Fruit fly (Drosophila melanogaster): ENCODE measurements around the gene ND-ASHI.

The ND-ASHI gene

DNA sequence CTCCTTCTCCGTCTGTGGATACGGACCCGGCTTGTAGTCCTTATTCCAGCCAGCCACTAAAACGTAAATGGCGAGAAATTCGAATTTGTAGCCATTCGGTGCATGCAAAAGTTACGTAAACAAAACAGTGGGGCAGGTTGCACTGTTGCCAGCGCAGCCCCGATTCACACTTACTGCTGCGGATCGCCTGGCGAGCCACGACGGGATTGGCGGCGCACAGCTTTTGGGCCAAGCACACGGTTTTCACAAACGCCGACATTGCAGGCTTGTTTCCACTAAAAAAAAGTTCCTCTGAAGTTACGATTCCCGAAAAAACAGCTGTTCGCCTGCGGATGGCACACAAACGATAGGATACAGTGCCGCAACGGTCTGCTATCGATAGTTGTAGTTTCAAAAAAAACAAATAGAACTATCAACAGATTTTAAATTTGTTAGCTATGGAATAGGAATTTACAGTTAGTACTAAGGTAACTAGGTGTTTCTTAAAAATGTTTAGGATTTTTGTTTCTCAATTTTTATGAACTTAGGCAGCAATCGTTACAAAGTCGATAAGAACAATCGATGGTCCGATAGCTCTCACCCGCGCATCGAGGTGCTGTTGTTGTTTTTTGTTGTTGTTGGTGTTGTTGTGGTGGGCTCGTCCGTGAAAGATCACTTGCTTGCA is 960 bp downstream of the ND-ASHI start, which contains the start of gene Fum1 (continued):
- TF ChIP-seq CG16813 (GFP tag; IDR thresholded peaks at IDR 0.05; ENCODE audit: partially characterized antibody) (peak; percentile 94), CG8944 (GFP tag; optimal IDR thresholded peaks at IDR 0.05) (no peak), tll (GFP tag; optimal IDR thresholded peaks at IDR 0.05) (no peak), Chrac-16 (GFP tag; optimal IDR thresholded peaks at IDR 0.05) (peak; percentile 13), CG12659 (GFP tag; optimal IDR thresholded peaks at IDR 0.05) (peak; percentile 44), stwl (tag; optimal IDR thresholded peaks at IDR 0.05) (peak; percentile 46), CG17361 (GFP tag; IDR thresholded peaks at IDR 0.05) (peak; percentile 19; the same call in 1 of the 3 replicates), Fer1 (GFP tag; optimal IDR thresholded peaks at IDR 0.05) (peak; percentile 16), her (GFP tag; optimal IDR thresholded peaks at IDR 0.05) (peak; percentile 28), CG1603 (tag; optimal IDR thresholded peaks at IDR 0.05) (peak; percentile 22), H15 (GFP tag; IDR thresholded peaks at IDR 0.05) (no peak), lilli (GFP tag; optimal IDR thresholded peaks at IDR 0.05) (peak; percentile 41), PHDP (tag; optimal IDR thresholded peaks at IDR 0.05) (peak; percentile 19), CG9932 (GFP tag; IDR thresholded peaks at IDR 0.05) (peak; percentile 37; the same call in 1 of the 2 replicates), Pdp1 (GFP tag; optimal IDR thresholded peaks at IDR 0.05) (peak in 1 of 2 experiments; percentile 81), Kr (GFP tag; optimal IDR thresholded peaks at IDR 0.05) (no peak), Eip74EF (GFP tag; optimal IDR thresholded peaks at IDR 0.05) (peak in 1 of 2 experiments; percentile 4), CG17829 (tag; optimal IDR thresholded peaks at IDR 0.05) (peak; percentile 10), sens (GFP tag) (peak; percentile 84), CG2116 (GFP tag; optimal IDR thresholded peaks at IDR 0.05) (peak; percentile 97), ssp (GFP tag; IDR thresholded peaks at IDR 0.05) (no peak), Dad (GFP tag; optimal IDR thresholded peaks at IDR 0.05) (no peak), zen2 (GFP tag; IDR thresholded peaks at IDR 0.05; ENCODE audit: partially characterized antibody) (peak; percentile 64; the same call in 2 of the 3 replicates), CG10959 (GFP tag; IDR thresholded peaks at IDR 0.05) (no peak), MBD-R2 (GFP tag; IDR thresholded peaks at IDR 0.05) (peak; percentile 72), CG11560 (tag; IDR thresholded peaks at IDR 0.05) (0 out of 3 replicates have a peak, but pooled peaks have one; percentile 11), Dll (GFP tag; IDR thresholded peaks at IDR 0.05; ENCODE audit: partially characterized antibody) (peak; percentile 96), CG13424 (tag; optimal IDR thresholded peaks at IDR 0.05) (no peak), Myb (GFP tag; optimal IDR thresholded peaks at IDR 0.05) (peak; percentile 33), CG8924 (tag; optimal IDR thresholded peaks at IDR 0.05) (peak; percentile 34), cas (GFP tag; IDR thresholded peaks at IDR 0.05) (no peak), CG34376 (GFP tag; optimal IDR thresholded peaks at IDR 0.05) (peak; percentile 40), zfh2 (GFP tag; optimal IDR thresholded peaks at IDR 0.05) (peak; percentile 45), Aef1 (GFP tag; IDR thresholded peaks at IDR 0.05) (peak; percentile 24; the same call in 1 of the 3 replicates), pzg (GFP tag; optimal IDR thresholded peaks at IDR 0.05) (peak; percentile 63), cg (GFP tag; optimal IDR thresholded peaks at IDR 0.05) (no peak), nmo (GFP tag; optimal IDR thresholded peaks at IDR 0.05) (peak; percentile 49), row (GFP tag; IDR thresholded peaks at IDR 0.05) (peak; percentile 78), nerfin-1 (tag; optimal IDR thresholded peaks at IDR 0.05) (peak; percentile 9), Doc3 (GFP tag; IDR thresholded peaks at IDR 0.05; ENCODE audit: partially characterized antibody) (peak; percentile 93), sug (tag; optimal IDR thresholded peaks at IDR 0.05) (peak; percentile 39), HmgZ (tag; optimal IDR thresholded peaks at IDR 0.05) (peak; percentile 40), Nf-YC (tag; optimal IDR thresholded peaks at IDR 0.05) (peak; percentile 45), CG13287 (GFP tag; IDR thresholded peaks at IDR 0.05; ENCODE audit: partially characterized antibody) (peak; percentile 94), hb (GFP tag; IDR thresholded peaks at IDR 0.05; ENCODE audit: partially characterized antibody) (peak; percentile 78; the same call in 2 of the 3 replicates), pan (optimal IDR thresholded peaks at IDR 0.05) (no peak), pan (GFP tag; optimal IDR thresholded peaks at IDR 0.05 in 1 of 2, IDR thresholded peaks at IDR 0.05 in 1 of 2) (no peak), CoRest (tag; optimal IDR thresholded peaks at IDR 0.05) (peak; percentile 24)

Measured in whole organism, embryonic.